Worm (Caenorhabditis elegans) whole organism, L1 larva: ENCODE measurements around the gene wht-6.

ENCODE experiments used
- C04F5.9 ChIP-seq: sonication (generic microtip); optimal IDR thresholded peaks from 2 replicates; lab custom pipeline; 2016; ENCODE audit warnings: missing genetic modification characterization, missing compliant biosample characterization
- aha-1 ChIP-seq: fragments of 150-350 bp; optimal IDR thresholded peaks from 2 replicates; lab custom pipeline; 2014; ENCODE audit warnings: missing biosample characterization, missing genetic modification characterization
- ama-1 ChIP-seq: fragments of 150-350 bp; optimal IDR thresholded peaks from 2 replicates; lab custom pipeline; 2014
- blmp-1 ChIP-seq: fragments of 150-350 bp; optimal IDR thresholded peaks from 2 replicates; lab custom pipeline; 2014; ENCODE audit warnings: missing biosample characterization, missing genetic modification characterization
- ceh-63 ChIP-seq: fragments of 200-800 bp; sonication (Bioruptor generic); optimal IDR thresholded peaks from 2 replicates; lab custom pipeline; 2018; ENCODE audit warnings: mild to moderate bottlenecking, missing genetic modification characterization, missing compliant biosample characterization
- ceh-82 ChIP-seq, 3 experiments: fragments of 150-350 bp in 1 of 3; sonication (generic microtip) in 2 of 3; optimal IDR thresholded peaks; 2 replicates each; lab custom pipeline; 2014 to 2017; ENCODE audit warnings: missing biosample characterization in 3 of 3, missing genetic modification characterization in 3 of 3
- ceh-88 ChIP-seq: fragments of 200-800 bp; sonication (Bioruptor generic); IDR thresholded peaks from 2 replicates; pipeline ENCODE4 v1.3.6; 2022; ENCODE audit warnings: missing genetic modification characterization, missing compliant biosample characterization
- ceh-90 ChIP-seq: sonication (generic microtip); optimal IDR thresholded peaks from 2 replicates; lab custom pipeline; 2016; ENCODE audit warnings: missing genetic modification characterization, missing compliant biosample characterization
- dsc-1 ChIP-seq: sonication (generic microtip); optimal IDR thresholded peaks from 2 replicates; lab custom pipeline; 2016; ENCODE audit warnings: mild to moderate bottlenecking, missing genetic modification characterization, missing compliant biosample characterization
- efl-1 ChIP-seq, 4 experiments: fragments of 150-350 bp; optimal IDR thresholded peaks in 3 of 4; peaks in 1 of 4; 1 replicate in 1 of 4; 2 replicates in 3 of 4; lab custom pipeline; 2014; ENCODE audit warnings: missing biosample characterization in 2 of 4, missing genetic modification characterization in 2 of 4, missing genetic modification reagents in 2 of 4
- efl-3 ChIP-seq: fragments of 200-800 bp; sonication (Bioruptor generic); optimal IDR thresholded peaks from 2 replicates; lab custom pipeline; 2018; ENCODE audit warnings: mild to moderate bottlenecking, missing genetic modification characterization, missing compliant biosample characterization
- elt-2 ChIP-seq: sonication (generic microtip); optimal IDR thresholded peaks from 2 replicates; lab custom pipeline; 2016; ENCODE audit warnings: missing genetic modification characterization, mild to moderate bottlenecking, inconsistent platforms, missing compliant biosample characterization, missing genetic modification reagents
- elt-3 ChIP-seq, 6 experiments: fragments of 150-350 bp in 1 of 6; sonication (generic microtip); optimal IDR thresholded peaks; 2 replicates each; lab custom pipeline; 2017 to 2018; ENCODE audit warnings: missing biosample characterization in 6 of 6, missing genetic modification characterization in 6 of 6, inconsistent platforms in 1 of 6
- ets-5 ChIP-seq: fragments of 200-800 bp; sonication (Bioruptor generic); IDR thresholded peaks from 2 replicates; pipeline ENCODE4 v1.3.6; 2022; ENCODE audit warnings: missing genetic modification characterization, missing compliant biosample characterization
- fkh-10 ChIP-seq: sonication (generic microtip); optimal IDR thresholded peaks from 2 replicates; lab custom pipeline; 2017; ENCODE audit warnings: missing biosample characterization, missing genetic modification reagents, missing genetic modification characterization
- fkh-4 ChIP-seq: sonication (generic microtip); optimal IDR thresholded peaks from 2 replicates; lab custom pipeline; 2016; ENCODE audit warnings: missing compliant biosample characterization, missing genetic modification characterization, borderline replicate concordance
- hlh-17 ChIP-seq: fragments of 200-800 bp; sonication (Bioruptor generic); optimal IDR thresholded peaks from 2 replicates; lab custom pipeline; 2018; ENCODE audit warnings: missing genetic modification characterization, mild to moderate bottlenecking, missing compliant biosample characterization, moderate library complexity, borderline replicate concordance
- hlh-4 ChIP-seq: sonication (generic microtip); optimal IDR thresholded peaks from 2 replicates; lab custom pipeline; 2016; ENCODE audit warnings: mild to moderate bottlenecking, missing genetic modification characterization, missing compliant biosample characterization
- irx-1 ChIP-seq: sonication (generic microtip); optimal IDR thresholded peaks from 2 replicates; lab custom pipeline; 2016; ENCODE audit warnings: missing genetic modification characterization, missing compliant biosample characterization
- isw-1 ChIP-seq: fragments of 200-800 bp; sonication (Bioruptor generic); IDR thresholded peaks from 2 replicates; pipeline ENCODE4 v1.3.6; 2022; ENCODE audit warnings: missing genetic modification characterization, missing compliant biosample characterization
- jun-1 ChIP-seq: fragments of 150-350 bp; optimal IDR thresholded peaks from 2 replicates; lab custom pipeline; 2014; ENCODE audit warnings: missing biosample characterization, missing genetic modification reagents, missing genetic modification characterization
- lin-13 ChIP-seq: fragments of 150-350 bp; optimal IDR thresholded peaks from 2 replicates; lab custom pipeline; 2014; ENCODE audit warnings: missing biosample characterization, missing genetic modification reagents, missing genetic modification characterization
- lin-15B ChIP-seq: fragments of 150-350 bp; sonication (generic microtip); optimal IDR thresholded peaks from 3 replicates; lab custom pipeline; 2014; ENCODE audit warnings: missing biosample characterization, missing genetic modification characterization
- lsy-2 ChIP-seq, 2 experiments: fragments of 150-350 bp; optimal IDR thresholded peaks; 2 replicates each; lab custom pipeline; 2014; ENCODE audit warnings: missing biosample characterization in 2 of 2, missing genetic modification characterization in 2 of 2
- mdl-1 ChIP-seq, 2 experiments: fragments of 150-350 bp; optimal IDR thresholded peaks; 2 replicates each; lab custom pipeline; 2014 to 2017; ENCODE audit warnings: missing biosample characterization in 2 of 2, missing genetic modification characterization in 2 of 2, inconsistent platforms in 1 of 2
- mep-1 ChIP-seq: fragments of 150-350 bp; optimal IDR thresholded peaks from 2 replicates; lab custom pipeline; 2014; ENCODE audit warnings: missing biosample characterization, missing genetic modification characterization
- nhr-12 ChIP-seq: sonication (generic microtip); optimal IDR thresholded peaks from 2 replicates; lab custom pipeline; 2017; ENCODE audit warnings: missing biosample characterization, missing genetic modification characterization
- nhr-19 ChIP-seq: fragments of 200-800 bp; sonication (Bioruptor generic); conservative IDR thresholded peaks from 2 replicates; pipeline ENCODE4 v1.3.6; 2022; ENCODE audit warnings: missing genetic modification characterization, missing compliant biosample characterization
- nhr-20 ChIP-seq: sonication (generic microtip); optimal IDR thresholded peaks from 2 replicates; lab custom pipeline; 2016; ENCODE audit warnings: mild to moderate bottlenecking, missing genetic modification characterization, missing compliant biosample characterization
- nhr-237 ChIP-seq: fragments of 150-350 bp; optimal IDR thresholded peaks from 2 replicates; lab custom pipeline; 2014; ENCODE audit warnings: missing biosample characterization, missing genetic modification characterization
- nhr-28 ChIP-seq: fragments of 150-350 bp; optimal IDR thresholded peaks from 2 replicates; lab custom pipeline; 2014; ENCODE audit warnings: missing biosample characterization, missing genetic modification characterization
- nhr-71 ChIP-seq: sonication (generic microtip); optimal IDR thresholded peaks from 2 replicates; lab custom pipeline; 2016; ENCODE audit warnings: mild to moderate bottlenecking, missing genetic modification characterization, moderate library complexity, missing compliant biosample characterization
- nhr-76 ChIP-seq: sonication (generic microtip); optimal IDR thresholded peaks from 2 replicates; lab custom pipeline; 2017; ENCODE audit warnings: missing biosample characterization, missing genetic modification characterization
- nhr-84 ChIP-seq: sonication (generic microtip); optimal IDR thresholded peaks from 2 replicates; lab custom pipeline; 2017; ENCODE audit warnings: missing biosample characterization, missing genetic modification characterization
- nhr-90 ChIP-seq: sonication (generic microtip); optimal IDR thresholded peaks from 2 replicates; lab custom pipeline; 2016; ENCODE audit warnings: mild to moderate bottlenecking, missing genetic modification characterization, missing compliant biosample characterization; ENCODE audit not compliant: poor library complexity
- pag-3 ChIP-seq: sonication (generic microtip); optimal IDR thresholded peaks from 2 replicates; lab custom pipeline; 2017; ENCODE audit warnings: missing genetic modification characterization, mild to moderate bottlenecking, missing compliant biosample characterization, antibody characterized with exemption, borderline replicate concordance; ENCODE audit not compliant: insufficient read depth
- pax-3 ChIP-seq: fragments of 200-800 bp; sonication (Bioruptor generic); optimal IDR thresholded peaks from 2 replicates; lab custom pipeline; 2018; ENCODE audit warnings: mild to moderate bottlenecking, missing genetic modification characterization, moderate library complexity, missing compliant biosample characterization
- pqm-1 ChIP-seq: sonication (generic microtip); optimal IDR thresholded peaks from 3 replicates; lab custom pipeline; 2017; ENCODE audit warnings: missing biosample characterization, missing genetic modification characterization
- rnt-1 ChIP-seq: sonication (generic microtip); optimal IDR thresholded peaks from 2 replicates; lab custom pipeline; 2016; ENCODE audit warnings: mild to moderate bottlenecking, missing genetic modification characterization, moderate library complexity, missing compliant biosample characterization
- skn-1 ChIP-seq: fragments of 150-350 bp; optimal IDR thresholded peaks from 2 replicates; lab custom pipeline; 2014; ENCODE audit warnings: missing biosample characterization, missing genetic modification characterization
- snu-23 ChIP-seq: sonication (generic microtip); optimal IDR thresholded peaks from 2 replicates; lab custom pipeline; 2016; ENCODE audit warnings: missing genetic modification characterization, missing compliant biosample characterization
- sox-4 ChIP-seq: sonication (generic microtip); optimal IDR thresholded peaks from 2 replicates; lab custom pipeline; 2016; ENCODE audit warnings: missing genetic modification characterization, missing compliant biosample characterization
- sup-37 ChIP-seq: fragments of 200-800 bp; sonication (Bioruptor generic); optimal IDR thresholded peaks from 2 replicates; lab custom pipeline; 2018; ENCODE audit warnings: mild to moderate bottlenecking, missing genetic modification characterization, missing compliant biosample characterization
- tbx-2 ChIP-seq: sonication (generic microtip); optimal IDR thresholded peaks from 2 replicates; lab custom pipeline; 2016; ENCODE audit warnings: missing genetic modification characterization, missing compliant biosample characterization
- tlp-1 ChIP-seq: fragments of 150-350 bp; optimal IDR thresholded peaks from 2 replicates; lab custom pipeline; 2014; ENCODE audit warnings: missing biosample characterization, missing genetic modification characterization
- unc-30 ChIP-seq: sonication (generic microtip); optimal IDR thresholded peaks from 2 replicates; lab custom pipeline; 2017; ENCODE audit warnings: missing biosample characterization, missing genetic modification characterization
- unc-62 ChIP-seq: fragments of 150-350 bp; optimal IDR thresholded peaks from 2 replicates; lab custom pipeline; 2014; ENCODE audit warnings: missing biosample characterization, missing genetic modification reagents, missing genetic modification characterization
- unc-86 ChIP-seq: sonication (generic microtip); optimal IDR thresholded peaks from 2 replicates; lab custom pipeline; 2016; ENCODE audit warnings: missing genetic modification characterization, missing compliant biosample characterization
- unc-98 ChIP-seq: fragments of 200-800 bp; sonication (Bioruptor generic); IDR thresholded peaks from 2 replicates; pipeline ENCODE4 v1.3.6; 2022; ENCODE audit warnings: missing genetic modification characterization, missing compliant biosample characterization
- vab-15 ChIP-seq: sonication (generic microtip); optimal IDR thresholded peaks from 2 replicates; lab custom pipeline; 2017; ENCODE audit warnings: missing genotype, mild to moderate bottlenecking, missing genetic modification characterization, missing compliant biosample characterization
- zag-1 ChIP-seq: fragments of 150-350 bp; optimal IDR thresholded peaks from 2 replicates; lab custom pipeline; 2014; ENCODE audit warnings: missing biosample characterization, missing genetic modification characterization
- zip-4 ChIP-seq: fragments of 200-800 bp; sonication (Bioruptor generic); optimal IDR thresholded peaks from 2 replicates; lab custom pipeline; 2018; ENCODE audit warnings: mild to moderate bottlenecking, missing genetic modification characterization, moderate library complexity, missing compliant biosample characterization
- ztf-4 ChIP-seq: fragments of 150-350 bp; optimal IDR thresholded peaks from 2 replicates; lab custom pipeline; 2014; ENCODE audit warnings: missing biosample characterization, missing genetic modification characterization

wht-6 gene

DNA sequence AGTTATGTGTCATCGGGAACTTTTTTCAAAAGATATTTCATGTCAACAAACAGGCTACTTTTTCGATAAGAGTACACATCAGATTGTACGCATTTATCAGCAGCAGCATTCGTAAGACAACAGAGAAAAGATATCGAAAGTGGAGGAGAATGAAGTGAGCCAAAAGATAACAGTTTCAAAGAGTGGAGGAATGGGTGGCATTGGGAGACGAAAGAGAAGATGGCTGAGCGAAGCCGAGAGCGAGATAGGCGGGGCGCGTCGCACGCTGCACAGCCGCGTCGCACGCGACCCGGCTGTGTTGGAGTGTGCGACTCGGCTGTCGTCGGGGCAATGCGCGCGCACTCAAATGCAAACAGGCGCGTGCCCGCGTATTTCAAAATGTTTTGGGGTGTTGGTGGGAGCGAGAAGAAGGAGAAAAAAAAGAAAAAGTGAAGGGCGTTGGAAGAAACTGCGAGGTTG lies 7.4 kb upstream of the wht-6 start (continued):
- TF ChIP-seq dsc-1 (tag; lab: Kevin White, UChicago) (peak; percentile 85), pag-3 (tag; lab: Kevin White, UChicago) (no peak), fkh-4 (peak; percentile 15), ets-5 (GFP tag; lab: Robert Waterston, UW) (no peak), zip-4 (GFP tag; lab: Kevin White, UChicago) (peak; percentile 55), ceh-90 (tag; lab: Kevin White, UChicago) (no peak), lin-13 (GFP tag; lab: Kevin White, UChicago) (peak; percentile 85), unc-98 (peak; percentile 42; the same call in 1 of the 2 replicates), tlp-1 (no peak), hlh-17 (GFP tag; lab: Kevin White, UChicago) (no peak), efl-3 (GFP tag; lab: Kevin White, UChicago) (peak; percentile 1), mdl-1 (tag; optimal IDR thresholded peaks at IDR 0.05; lab: Kevin White, UChicago) (peak; percentile 22 to 89), ama-1 (lab: Kevin White, UChicago) (no peak), skn-1 (tag; lab: Kevin White, UChicago) (peak; percentile 86), lin-15B (peak; percentile 69), sox-4 (tag; lab: Kevin White, UChicago) (no peak), aha-1 (tag; lab: Kevin White, UChicago) (peak; percentile 3), nhr-12 (tag; lab: Kevin White, UChicago) (no peak), C04F5.9 (tag; lab: Kevin White, UChicago) (peak; percentile 11), ceh-63 (GFP tag; lab: Kevin White, UChicago) (no peak), hlh-4 (no peak), zag-1 (tag; lab: Kevin White, UChicago) (no peak), ztf-4 (tag; lab: Kevin White, UChicago) (peak; percentile 82), ceh-88 (GFP tag; lab: Robert Waterston, UW) (peak; percentile 76), efl-1 (optimal IDR thresholded peaks at IDR 0.05; lab: Kevin White, UChicago) (peak; percentile 61 to 83), efl-1 (GFP tag; optimal IDR thresholded peaks at IDR 0.05 in 1 of 2; lab: Kevin White, UChicago) (peak; percentile 80 to 98), snu-23 (peak; percentile 93), mep-1 (tag; lab: Kevin White, UChicago) (peak; percentile 57), blmp-1 (peak; percentile 82), unc-86 (peak; percentile 64), nhr-20 (tag; lab: Kevin White, UChicago) (peak; percentile 90), nhr-28 (tag; lab: Kevin White, UChicago) (no peak), jun-1 (tag; lab: Kevin White, UChicago) (peak; percentile 89), nhr-237 (tag; lab: Kevin White, UChicago) (peak; percentile 6), elt-3 (tag; optimal IDR thresholded peaks at IDR 0.05; lab: Kevin White, UChicago) (peak in 2 of 6 experiments; percentile 21 to 53), fkh-10 (peak; percentile 57), nhr-76 (tag; lab: Kevin White, UChicago) (no peak), ceh-82 (tag; optimal IDR thresholded peaks at IDR 0.05; lab: Kevin White, UChicago) (peak; percentile 78 to 92 (median 83)), sup-37 (peak; percentile 84), vab-15 (tag; lab: Kevin White, UChicago) (no peak), lsy-2 (tag; optimal IDR thresholded peaks at IDR 0.05; lab: Kevin White, UChicago) (peak; percentile 80 to 84), nhr-84 (no peak), pqm-1 (peak; percentile 86), pax-3 (tag; lab: Kevin White, UChicago) (peak; percentile 69), tbx-2 (peak; percentile 88), elt-2 (tag; lab: Kevin White, UChicago) (peak; percentile 96), unc-62 (no peak), rnt-1 (peak; percentile 82), irx-1 (tag; lab: Kevin White, UChicago) (peak; percentile 64), nhr-71 (tag; lab: Kevin White, UChicago) (peak; percentile 94), unc-30 (tag; lab: Kevin White, UChicago) (no peak), nhr-19 (GFP tag; lab: Robert Waterston, UW) (peak; percentile 91), nhr-90 (tag; lab: Kevin White, UChicago) (peak; percentile 84), isw-1 (GFP tag; lab: Robert Waterston, UW) (peak; percentile 74)
